Worm (Caenorhabditis elegans): ENCODE measurements around the gene C50E10.2.

Gene C50E10.2

ce11 chrII:12260538-12260937 is 49.0 kb downstream of the C50E10.2 start:
- TF ChIP-seq nhr-77 (tag; optimal IDR thresholded peaks at IDR 0.05): no peak
- TF ChIP-seq dmd-4 (tag; optimal IDR thresholded peaks at IDR 0.05): no peak
- TF ChIP-seq unc-55 (GFP tag; optimal IDR thresholded peaks at IDR 0.05): no peak

- TF ChIP-seq lsy-2 (tag; optimal IDR thresholded peaks at IDR 0.05): no peak
- TF ChIP-seq nhr-237 (tag; optimal IDR thresholded peaks at IDR 0.05): no peak
- TF ChIP-seq Y55F3AM.14 (GFP tag; optimal IDR thresholded peaks at IDR 0.05): no peak
These were observed 52.4 kb downstream of the C50E10.2 start for ce11 chrII:12257095-12257494.

DNA sequence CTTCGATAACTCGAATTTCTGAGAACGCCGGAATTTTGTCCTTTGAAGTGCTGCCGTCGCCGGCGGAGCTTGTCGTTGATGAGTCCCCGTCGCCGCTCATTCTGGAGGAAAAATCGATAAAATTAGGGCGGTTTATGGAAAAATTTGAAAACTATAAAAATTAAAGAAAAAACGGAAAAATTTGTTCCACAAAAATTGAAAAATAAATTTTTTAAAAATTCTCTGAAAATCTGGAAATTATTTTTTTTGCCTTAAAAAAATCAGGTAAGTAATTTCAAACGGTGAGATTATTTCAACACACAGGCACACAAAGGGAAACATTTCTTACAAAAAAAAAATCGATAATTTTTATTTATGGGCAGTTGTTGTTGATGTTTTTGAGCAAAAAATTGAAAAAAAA is 53.0 kb downstream of the C50E10.2 start, which contains the start of gene parn-2:
parn-2 (minus strand) TSS at position 101 of the 400 bp plus-strand sequence.
- TF ChIP-seq unc-55 (GFP tag; optimal IDR thresholded peaks at IDR 0.05) (no peak), ztf-1 (GFP tag; conservative IDR thresholded peaks at IDR 0.05) (no peak), nhr-6 (tag; optimal IDR thresholded peaks at IDR 0.05) (no peak), elt-1 (tag; optimal IDR thresholded peaks at IDR 0.05) (no peak), unc-39 (tag; optimal IDR thresholded peaks at IDR 0.05) (no peak), egl-27 (tag; optimal IDR thresholded peaks at IDR 0.05) (no peak)

DNA sequence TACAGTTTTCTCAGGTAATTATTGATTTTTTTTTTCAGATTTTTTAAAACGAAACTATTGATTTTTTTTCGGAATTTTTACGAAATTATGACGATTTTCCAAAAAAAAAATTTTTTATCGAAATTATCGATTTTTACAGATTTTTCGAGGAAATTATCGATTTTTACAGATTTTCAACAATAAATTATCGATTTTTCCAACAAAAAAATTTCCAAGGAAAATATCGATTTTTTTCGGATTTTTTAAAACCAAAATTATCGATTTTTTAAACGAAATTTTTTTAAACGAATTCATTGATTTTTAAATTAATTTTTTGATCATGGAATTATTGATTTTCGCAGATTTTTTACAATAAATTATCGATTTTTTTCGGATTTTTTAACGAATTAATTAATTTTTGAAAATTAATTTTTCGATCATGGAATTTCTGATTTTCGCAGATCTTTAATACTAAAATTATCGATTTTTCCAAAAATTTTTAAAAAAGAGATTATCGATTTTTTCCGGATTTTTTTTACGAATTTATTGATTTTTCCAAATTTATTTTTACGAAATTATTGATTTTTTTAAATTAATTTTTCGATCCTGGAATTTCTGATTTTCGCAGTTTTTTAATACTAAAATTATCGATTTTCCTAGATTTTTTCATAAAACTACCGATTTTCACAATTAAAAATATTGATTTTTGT is 53.8 kb downstream of the C50E10.2 start:
- TF ChIP-seq ceh-82 (tag; optimal IDR thresholded peaks at IDR 0.05): no peak
- TF ChIP-seq sma-3 (GFP tag; optimal IDR thresholded peaks at IDR 0.05): no peak
- no peak for TF ChIP-seq crh-2 (tag; optimal IDR thresholded peaks at IDR 0.05)
- no peak for TF ChIP-seq sem-4 (tag; optimal IDR thresholded peaks at IDR 0.05)
- no peak for TF ChIP-seq lin-13 (GFP tag; optimal IDR thresholded peaks at IDR 0.05)
- no peak for TF ChIP-seq peb-1 (tag; optimal IDR thresholded peaks at IDR 0.05)
- TF ChIP-seq alr-1 (tag; optimal IDR thresholded peaks at IDR 0.05): no peak
- TF ChIP-seq dmd-4 (tag; optimal IDR thresholded peaks at IDR 0.05): no peak
- TF ChIP-seq elt-3 (tag; optimal IDR thresholded peaks at IDR 0.05): no peak
- TF ChIP-seq zag-1 (tag; optimal IDR thresholded peaks at IDR 0.05): no peak
- no peak for TF ChIP-seq aly-2 (tag; optimal IDR thresholded peaks at IDR 0.05)
- no peak for TF ChIP-seq nhr-6 (tag; optimal IDR thresholded peaks at IDR 0.05)
- no peak for TF ChIP-seq lin-11 (tag; optimal IDR thresholded peaks at IDR 0.05)
- no peak for TF ChIP-seq ztf-1 (GFP tag; conservative IDR thresholded peaks at IDR 0.05)
- TF ChIP-seq skn-1 (tag; optimal IDR thresholded peaks at IDR 0.05): no peak
- no peak for TF ChIP-seq unc-39 (tag; optimal IDR thresholded peaks at IDR 0.05)
- TF ChIP-seq lin-39 (tag; optimal IDR thresholded peaks at IDR 0.05): no peak
